Fruit fly (Drosophila melanogaster): ENCODE data around the gene lmgA.

lmgA gene

DNA sequence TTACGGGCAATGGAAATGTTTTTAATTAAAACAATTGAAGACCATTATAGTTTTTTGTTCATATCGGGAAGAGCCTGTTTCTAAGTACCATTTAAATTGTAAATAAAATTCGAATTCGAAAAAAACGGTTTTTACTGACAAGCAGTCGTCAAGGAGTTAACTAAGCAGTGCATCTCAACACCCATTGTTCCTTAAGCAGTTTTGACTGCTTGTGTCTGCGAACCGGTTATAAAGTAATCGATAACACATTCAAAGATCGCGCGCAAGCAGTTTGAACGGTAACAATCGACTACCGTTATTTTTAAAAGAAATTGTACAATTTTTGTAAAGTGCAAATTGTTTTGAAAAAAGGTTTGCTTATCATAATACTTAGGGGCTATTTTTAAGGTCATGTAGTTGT, 50.4 kb downstream of the lmgA start (continued):
- peak; percentile 69; the same call in 2 of the 3 replicates for TF ChIP-seq knrl (GFP tag; IDR thresholded peaks at IDR 0.05; ENCODE audit: partially characterized antibody)
- TF ChIP-seq H2.0 (GFP tag; IDR thresholded peaks at IDR 0.05) = no peak
- TF ChIP-seq Meics (GFP tag; optimal IDR thresholded peaks at IDR 0.05) = no peak
- TF ChIP-seq HLH54F (GFP tag; optimal IDR thresholded peaks at IDR 0.05) = peak; percentile 1
- TF ChIP-seq Ets97D (GFP tag; optimal IDR thresholded peaks at IDR 0.05) = peak; percentile 61
- no peak for TF ChIP-seq pros (GFP tag; optimal IDR thresholded peaks at IDR 0.05)
- TF ChIP-seq Bgb (GFP tag; IDR thresholded peaks at IDR 0.05; ENCODE audit: partially characterized antibody) = peak; percentile 56; the same call in 1 of the 2 replicates
- TF ChIP-seq crol (GFP tag; IDR thresholded peaks at IDR 0.05) = no peak
- TF ChIP-seq CG8765 (GFP tag; IDR thresholded peaks at IDR 0.05) = no peak
- peak; percentile 30 for TF ChIP-seq pho (GFP tag; optimal IDR thresholded peaks at IDR 0.05)
- peak; percentile 19; the same call in 1 of the 4 replicates for TF ChIP-seq Dll (GFP tag; IDR thresholded peaks at IDR 0.05; ENCODE audit: partially characterized antibody)
- TF ChIP-seq Taf1 (GFP tag; IDR thresholded peaks at IDR 0.05) = no peak
- no peak for TF ChIP-seq wdn (GFP tag; IDR thresholded peaks at IDR 0.05)
- no peak for TF ChIP-seq CG1529 (GFP tag; optimal IDR thresholded peaks at IDR 0.05)
- no peak for TF ChIP-seq vfl (GFP tag; optimal IDR thresholded peaks at IDR 0.05)
- no peak for TF ChIP-seq CG7963 (GFP tag; IDR thresholded peaks at IDR 0.05; ENCODE audit: partially characterized antibody)
- TF ChIP-seq CG8359 (GFP tag; optimal IDR thresholded peaks at IDR 0.05; ENCODE audit: borderline replicate concordance) = no peak
- no peak for TF ChIP-seq Aef1 (GFP tag; IDR thresholded peaks at IDR 0.05)
- no peak for TF ChIP-seq NK7.1 (GFP tag; optimal IDR thresholded peaks at IDR 0.05)
- TF ChIP-seq CG14667 (GFP tag; IDR thresholded peaks at IDR 0.05) = no peak
- no peak for TF ChIP-seq ttk (GFP tag; IDR thresholded peaks at IDR 0.05)
- TF ChIP-seq Camta (GFP tag; optimal IDR thresholded peaks at IDR 0.05) = no peak
- TF ChIP-seq Mrtf (GFP tag; IDR thresholded peaks at IDR 0.05) = no peak
- peak; percentile 52; the same call in 1 of the 2 replicates for TF ChIP-seq bbx (GFP tag; IDR thresholded peaks at IDR 0.05; ENCODE audit: partially characterized antibody)
- TF ChIP-seq CG6791 (GFP tag; IDR thresholded peaks at IDR 0.05; ENCODE audit: partially characterized antibody) = peak; percentile 58
- no peak for TF ChIP-seq insv (GFP tag; optimal IDR thresholded peaks at IDR 0.05)
- TF ChIP-seq CG10979 (tag; optimal IDR thresholded peaks at IDR 0.05) = no peak
- no peak for TF ChIP-seq CG6254 (GFP tag; optimal IDR thresholded peaks at IDR 0.05)
- no peak for TF ChIP-seq CG30431 (GFP tag; optimal IDR thresholded peaks at IDR 0.05)
- TF ChIP-seq scrt (GFP tag; optimal IDR thresholded peaks at IDR 0.05) = no peak
- no peak for TF ChIP-seq CG15269 (tag; optimal IDR thresholded peaks at IDR 0.05)
- TF ChIP-seq Kr (GFP tag; optimal IDR thresholded peaks at IDR 0.05) = no peak
- TF ChIP-seq tio (GFP tag; optimal IDR thresholded peaks at IDR 0.05) = no peak
- no peak for TF ChIP-seq CG3065 (GFP tag; optimal IDR thresholded peaks at IDR 0.05)
- no peak for TF ChIP-seq Trl (optimal IDR thresholded peaks at IDR 0.05)
- no peak for TF ChIP-seq Trl (GFP tag; optimal IDR thresholded peaks at IDR 0.05)
- no peak for TF ChIP-seq sob (GFP tag; IDR thresholded peaks at IDR 0.05)
- TF ChIP-seq ssp (GFP tag; IDR thresholded peaks at IDR 0.05) = no peak
- TF ChIP-seq chn (GFP tag; optimal IDR thresholded peaks at IDR 0.05) = peak; percentile 46
- no peak for TF ChIP-seq bowl (GFP tag; IDR thresholded peaks at IDR 0.05)
- no peak for TF ChIP-seq Hr3 (GFP tag; optimal IDR thresholded peaks at IDR 0.05)
- TF ChIP-seq GATAe (GFP tag; conservative IDR thresholded peaks at IDR 0.05) = no peak
- no peak for TF ChIP-seq ab (GFP tag; optimal IDR thresholded peaks at IDR 0.05)
- no peak for TF ChIP-seq ase (GFP tag; IDR thresholded peaks at IDR 0.05)
- TF ChIP-seq CG7556 (GFP tag; optimal IDR thresholded peaks at IDR 0.05) = no peak
- no peak for TF ChIP-seq seq (GFP tag; IDR thresholded peaks at IDR 0.05)
- no peak for TF ChIP-seq CG31224 (GFP tag; IDR thresholded peaks at IDR 0.05)
- TF ChIP-seq kay (GFP tag; optimal IDR thresholded peaks at IDR 0.05) = no peak
- TF ChIP-seq lilli (GFP tag; optimal IDR thresholded peaks at IDR 0.05) = no peak
- TF ChIP-seq Xrp1 (GFP tag; IDR thresholded peaks at IDR 0.05) = no peak
- no peak for TF ChIP-seq stc (GFP tag; IDR thresholded peaks at IDR 0.05)
- TF ChIP-seq HmgZ (tag; optimal IDR thresholded peaks at IDR 0.05) = peak; percentile 51
- TF ChIP-seq sens (GFP tag) = peak; percentile 48
